Fruit fly (Drosophila melanogaster): ENCODE data around the gene Smyd3.

DNA sequence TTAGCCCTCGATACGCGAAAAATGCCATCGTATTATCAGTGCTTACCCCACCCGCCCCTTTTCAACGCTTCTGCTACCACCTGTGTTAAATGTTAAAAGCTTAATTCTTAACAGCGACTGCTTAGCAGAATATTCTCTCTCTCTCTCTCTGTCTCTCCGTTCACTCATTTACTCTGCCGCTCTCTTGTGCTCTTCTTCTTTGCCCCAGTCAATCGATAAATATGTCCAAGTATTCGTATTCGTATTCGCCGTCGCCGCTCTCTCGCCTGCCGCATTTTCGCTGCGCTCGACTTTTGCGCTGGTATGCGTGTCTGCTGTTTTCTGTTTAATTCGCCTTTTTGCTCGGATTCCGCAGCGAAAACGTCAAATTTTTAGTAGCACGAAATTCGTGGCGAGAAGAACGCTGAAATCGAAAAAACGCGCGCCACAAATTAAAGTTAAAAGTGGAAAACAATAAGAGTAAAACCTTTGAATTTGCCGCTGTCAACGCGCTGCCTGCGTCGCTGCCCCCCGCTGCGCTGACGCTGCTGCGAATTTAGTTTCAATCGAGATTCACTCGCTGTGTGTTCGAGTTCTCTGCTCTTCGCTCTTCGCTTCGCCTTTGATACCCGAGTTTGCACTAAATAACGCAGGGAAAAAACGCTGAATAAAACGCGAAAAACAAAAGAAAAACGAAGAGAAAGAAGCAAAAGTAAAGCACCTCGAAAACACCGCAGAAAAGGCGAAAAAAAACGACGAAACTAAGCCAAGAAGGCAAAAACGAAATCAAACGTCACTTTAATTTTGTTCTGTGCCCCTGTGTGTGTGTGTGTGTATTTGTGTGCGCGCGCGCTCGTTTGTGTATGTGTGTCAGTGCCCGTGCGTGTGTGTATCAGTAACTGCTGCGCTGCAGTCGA, 34.1 kb upstream of the Smyd3 start:
- no peak for TF ChIP-seq CG34367 (tag; optimal IDR thresholded peaks at IDR 0.05)
- peak; percentile 25; the same call in 1 of the 3 replicates for TF ChIP-seq fd96Ca (GFP tag; IDR thresholded peaks at IDR 0.05)
- TF ChIP-seq Ets98B (GFP tag; IDR thresholded peaks at IDR 0.05): peak; percentile 48; the same call in 1 of the 2 replicates
- TF ChIP-seq CG8301 (tag; optimal IDR thresholded peaks at IDR 0.05): peak; percentile 37
- TF ChIP-seq EcR (GFP tag; optimal IDR thresholded peaks at IDR 0.05): no peak
- peak; percentile 58 for TF ChIP-seq CG14655 (GFP tag; optimal IDR thresholded peaks at IDR 0.05)
- peak; percentile 27; the same call in 1 of the 2 replicates for TF ChIP-seq CG12605 (GFP tag; IDR thresholded peaks at IDR 0.05)
- no peak for TF ChIP-seq CG10348 (GFP tag; IDR thresholded peaks at IDR 0.05)
- TF ChIP-seq D1 (tag; optimal IDR thresholded peaks at IDR 0.05): no peak

Data from whole organism, pupa.